Fruit fly (Drosophila melanogaster) whole organism, embryonic: Measurements from ENCODE around the gene ATPsynD.

Experiments used
- BEAF-32 ChIP-seq: fragments of 200-800 bp; sonication (Bioruptor generic); optimal IDR thresholded peaks from 3 replicates; lab custom pipeline; 2017; ENCODE audit warnings: missing biosample characterization, missing genetic modification characterization, mild to moderate bottlenecking, moderate library complexity, missing genetic modification reagents
- Bteb2 ChIP-seq: fragments of 200-800 bp; sonication (Bioruptor generic); optimal IDR thresholded peaks from 2 replicates; lab custom pipeline; 2016; ENCODE audit warnings: missing biosample characterization, missing genetic modification characterization
- CG10209 ChIP-seq: fragments of 200-800 bp; sonication (Bioruptor generic); optimal IDR thresholded peaks from 3 replicates; lab custom pipeline; 2017; ENCODE audit warnings: missing biosample characterization, mild to moderate bottlenecking, missing genetic modification characterization, missing genetic modification reagents
- CG12942 ChIP-seq: fragments of 200-800 bp; sonication (Bioruptor generic); optimal IDR thresholded peaks from 3 replicates; lab custom pipeline; 2016; ENCODE audit warnings: missing biosample characterization, missing genetic modification characterization
- CG13775 ChIP-seq: fragments of 200-800 bp; sonication (Bioruptor generic); optimal IDR thresholded peaks from 3 replicates; lab custom pipeline; 2017; ENCODE audit warnings: missing biosample characterization, mild to moderate bottlenecking, missing genetic modification characterization
- CG14965 ChIP-seq: fragments of 200-800 bp; sonication (Bioruptor generic); optimal IDR thresholded peaks from 2 replicates; lab custom pipeline; 2016; ENCODE audit warnings: missing biosample characterization, missing genetic modification characterization, borderline replicate concordance
- CG17359 ChIP-seq: fragments of 200-800 bp; sonication (Bioruptor generic); optimal IDR thresholded peaks from 3 replicates; lab custom pipeline; 2018; ENCODE audit warnings: missing biosample characterization, mild to moderate bottlenecking, missing genetic modification characterization, moderate library complexity
- CG18011 ChIP-seq: fragments of 200-800 bp; sonication (Bioruptor generic); optimal IDR thresholded peaks from 2 replicates; lab custom pipeline; 2017; ENCODE audit warnings: missing biosample characterization, missing genetic modification characterization, mild to moderate bottlenecking, moderate library complexity, missing genotype
- CG1832 ChIP-seq: fragments of 200-800 bp; sonication (Bioruptor generic); optimal IDR thresholded peaks from 2 replicates; lab custom pipeline; 2017; ENCODE audit warnings: missing biosample characterization, mild to moderate bottlenecking, missing genetic modification characterization, inconsistent platforms
- CG2116 ChIP-seq: fragments of 200-800 bp; sonication (Bioruptor generic); optimal IDR thresholded peaks from 3 replicates; lab custom pipeline; 2018; ENCODE audit warnings: missing biosample characterization, mild to moderate bottlenecking, missing genetic modification characterization
- CG2129 ChIP-seq: fragments of 200-800 bp; sonication (Bioruptor generic); IDR thresholded peaks from 2 replicates; pipeline ENCODE4 v1.3.6; 2022; ENCODE audit warnings: missing biosample characterization, missing genetic modification characterization; ENCODE audit not compliant: partially characterized antibody
- CG32772 ChIP-seq: fragments of 200-800 bp; sonication (Bioruptor generic); IDR thresholded peaks from 2 replicates; pipeline ENCODE4 v1.3.6; 2022; ENCODE audit warnings: missing biosample characterization, missing genetic modification characterization
- CG3847 ChIP-seq: fragments of 200-800 bp; sonication (Bioruptor generic); IDR thresholded peaks from 2 replicates; pipeline ENCODE4 v1.3.6; 2022; ENCODE audit warnings: missing biosample characterization, missing genetic modification characterization
- CG4282 ChIP-seq: fragments of 200-800 bp; sonication (Bioruptor generic); optimal IDR thresholded peaks from 2 replicates; lab custom pipeline; 2016; ENCODE audit warnings: missing biosample characterization, missing genetic modification characterization
- CG4424 ChIP-seq: fragments of 200-800 bp; sonication (Bioruptor generic); optimal IDR thresholded peaks from 3 replicates; lab custom pipeline; 2016; ENCODE audit warnings: missing biosample characterization, missing genetic modification characterization
- CG4730 ChIP-seq: fragments of 200-800 bp; sonication (Bioruptor generic); IDR thresholded peaks from 2 replicates; pipeline ENCODE4 v1.3.6; 2022; ENCODE audit warnings: missing biosample characterization, missing genetic modification characterization
- CG4820 ChIP-seq: fragments of 200-800 bp; sonication (Bioruptor generic); optimal IDR thresholded peaks from 3 replicates; lab custom pipeline; 2016; ENCODE audit warnings: missing biosample characterization, missing genetic modification characterization
- CG8290 ChIP-seq, 3 experiments: fragments of 200-800 bp; sonication (Bioruptor generic); optimal IDR thresholded peaks; 2 replicates each; lab custom pipeline; 2016 to 2019; ENCODE audit warnings: missing biosample characterization in 3 of 3, missing genetic modification characterization in 3 of 3, mild to moderate bottlenecking in 2 of 3, moderate library complexity in 1 of 3
- CG9932 ChIP-seq: fragments of 200-800 bp; sonication (Bioruptor generic); IDR thresholded peaks from 2 replicates; pipeline ENCODE4 v1.3.6; 2022; ENCODE audit warnings: missing biosample characterization, missing genetic modification characterization
- Camta ChIP-seq: fragments of 200-800 bp; sonication (Bioruptor generic); optimal IDR thresholded peaks from 2 replicates; lab custom pipeline; 2016; ENCODE audit warnings: missing biosample characterization, missing genetic modification characterization
- Doc2 ChIP-seq: fragments of 200-800 bp; sonication (Bioruptor generic); IDR thresholded peaks from 2 replicates; pipeline ENCODE4 v1.3.6; 2022; ENCODE audit warnings: missing biosample characterization, missing genetic modification characterization
- Gug ChIP-seq: fragments of 200-800 bp; sonication (Bioruptor generic); IDR thresholded peaks from 4 replicates; pipeline ENCODE4 v1.3.6; 2022; ENCODE audit warnings: missing biosample characterization, missing genetic modification characterization
- HmgZ ChIP-seq: fragments of 200-800 bp; sonication (Bioruptor generic); optimal IDR thresholded peaks from 2 replicates; lab custom pipeline; 2018; ENCODE audit warnings: missing biosample characterization, mild to moderate bottlenecking, missing genetic modification characterization
- Jarid2 ChIP-seq: fragments of 200-800 bp; sonication (Bioruptor generic); optimal IDR thresholded peaks from 3 replicates; lab custom pipeline; 2017; ENCODE audit warnings: mild to moderate bottlenecking, missing biosample characterization, missing genetic modification reagents, missing genetic modification characterization
- Mad ChIP-seq: fragments of 200-800 bp; sonication (Bioruptor generic); optimal IDR thresholded peaks from 2 replicates; lab custom pipeline; 2016; ENCODE audit warnings: missing biosample characterization, missing genetic modification characterization
- Meics ChIP-seq: fragments of 200-800 bp; sonication (Bioruptor generic); optimal IDR thresholded peaks from 2 replicates; lab custom pipeline; 2017; ENCODE audit warnings: missing biosample characterization, mild to moderate bottlenecking, missing genetic modification characterization
- Ssrp ChIP-seq: fragments of 200-800 bp; sonication (Bioruptor generic); optimal IDR thresholded peaks from 2 replicates; lab custom pipeline; 2018; ENCODE audit warnings: missing biosample characterization, mild to moderate bottlenecking, missing genetic modification characterization, moderate library complexity
- amos ChIP-seq: fragments of 200-800 bp; sonication (Bioruptor generic); IDR thresholded peaks from 2 replicates; pipeline ENCODE4 v1.3.6; 2022; ENCODE audit warnings: missing biosample characterization, missing genetic modification characterization; ENCODE audit not compliant: partially characterized antibody
- aop ChIP-seq: fragments of 200-800 bp; sonication (Bioruptor generic); IDR thresholded peaks from 2 replicates; pipeline ENCODE4 v1.3.6; 2022; ENCODE audit warnings: missing biosample characterization, missing genetic modification characterization
- ato ChIP-seq: fragments of 200-800 bp; sonication (Bioruptor generic); IDR thresholded peaks from 2 replicates; pipeline ENCODE4 v1.3.6; 2022; ENCODE audit warnings: missing biosample characterization, missing genetic modification characterization; ENCODE audit not compliant: partially characterized antibody
- az2 ChIP-seq: fragments of 200-800 bp; sonication (Bioruptor generic); optimal IDR thresholded peaks from 3 replicates; lab custom pipeline; 2016; ENCODE audit warnings: missing biosample characterization, missing genetic modification characterization
- br ChIP-seq: fragments of >200 bp; optimal IDR thresholded peaks from 2 replicates; lab custom pipeline; 2017
- crol ChIP-seq: fragments of 200-800 bp; sonication (Bioruptor generic); IDR thresholded peaks from 2 replicates; pipeline ENCODE4 v1.3.6; 2022; ENCODE audit warnings: missing biosample characterization, missing genetic modification characterization
- eve ChIP-seq, 2 experiments: fragments of >200 bp; optimal IDR thresholded peaks; 2 replicates each; lab custom pipeline; 2017; ENCODE audit warnings: missing biosample characterization in 2 of 2, missing genetic modification characterization in 2 of 2
- gem ChIP-seq: fragments of 200-800 bp; sonication (Bioruptor generic); optimal IDR thresholded peaks from 2 replicates; lab custom pipeline; 2019; ENCODE audit warnings: missing biosample characterization, mild to moderate bottlenecking, missing genetic modification characterization, moderate library complexity
- ham ChIP-seq: fragments of 200-800 bp; sonication (Bioruptor generic); IDR thresholded peaks from 2 replicates; pipeline ENCODE4 v1.3.6; 2022; ENCODE audit warnings: missing biosample characterization, missing genetic modification characterization
- klu ChIP-seq: fragments of 200-800 bp; sonication (Bioruptor generic); IDR thresholded peaks from 2 replicates; pipeline ENCODE4 v1.3.6; 2022; ENCODE audit warnings: missing biosample characterization, missing genetic modification characterization
- maf-S ChIP-seq: fragments of 200-800 bp; sonication (Bioruptor generic); optimal IDR thresholded peaks from 2 replicates; lab custom pipeline; 2016; ENCODE audit warnings: missing biosample characterization, missing genetic modification characterization
- mld ChIP-seq: fragments of 200-800 bp; sonication (Bioruptor generic); IDR thresholded peaks from 3 replicates; pipeline ENCODE4 v1.3.6; 2022; ENCODE audit warnings: missing biosample characterization, missing genetic modification characterization; ENCODE audit not compliant: partially characterized antibody
- nom ChIP-seq: fragments of 200-800 bp; sonication (Bioruptor generic); optimal IDR thresholded peaks from 2 replicates; lab custom pipeline; 2017; ENCODE audit warnings: missing biosample characterization, missing genetic modification characterization, mild to moderate bottlenecking, moderate library complexity, missing genetic modification reagents
- phol ChIP-seq: fragments of 200-800 bp; sonication (Bioruptor generic); optimal IDR thresholded peaks from 3 replicates; lab custom pipeline; 2018; ENCODE audit warnings: missing biosample characterization, mild to moderate bottlenecking, missing genetic modification characterization, moderate library complexity
- prd ChIP-seq, 3 experiments: fragments of >200 bp in 2 of 3; fragments of 200-800 bp in 1 of 3; sonication (Bioruptor generic) in 1 of 3; optimal IDR thresholded peaks in 2 of 3; IDR thresholded peaks in 1 of 3; 2 replicates in 2 of 3; 3 replicates in 1 of 3; pipeline versions ENCODE4 v1.3.6 to Lab custom; 2017 to 2022; ENCODE audit warnings: missing biosample characterization in 1 of 3, missing genetic modification characterization in 1 of 3
- scrt ChIP-seq: fragments of 200-800 bp; sonication (Bioruptor generic); optimal IDR thresholded peaks from 2 replicates; lab custom pipeline; 2018; ENCODE audit warnings: missing biosample characterization, mild to moderate bottlenecking, missing genetic modification characterization, moderate library complexity
- sna ChIP-seq: fragments of 200-800 bp; sonication (Bioruptor generic); IDR thresholded peaks from 2 replicates; pipeline ENCODE4 v1.3.6; 2022; ENCODE audit warnings: missing biosample characterization, missing genetic modification characterization; ENCODE audit not compliant: partially characterized antibody
- sqz ChIP-seq: fragments of 200-800 bp; sonication (Bioruptor generic); optimal IDR thresholded peaks from 3 replicates; lab custom pipeline; 2018; ENCODE audit warnings: missing biosample characterization, mild to moderate bottlenecking, missing genetic modification characterization
- sr ChIP-seq: fragments of 200-800 bp; sonication (Bioruptor generic); IDR thresholded peaks from 3 replicates; pipeline ENCODE4 v1.3.6; 2022; ENCODE audit warnings: missing biosample characterization, missing genetic modification characterization
- twi ChIP-seq: fragments of 200-800 bp; optimal IDR thresholded peaks from 2 replicates; lab custom pipeline; 2019; ENCODE audit warnings: missing biosample characterization, mild to moderate bottlenecking, missing genetic modification characterization, moderate library complexity
- vfl ChIP-seq: fragments of 200-800 bp; sonication (Bioruptor generic); optimal IDR thresholded peaks from 2 replicates; lab custom pipeline; 2016; ENCODE audit warnings: missing biosample characterization, missing genetic modification characterization

ATPsynD gene

DNA sequence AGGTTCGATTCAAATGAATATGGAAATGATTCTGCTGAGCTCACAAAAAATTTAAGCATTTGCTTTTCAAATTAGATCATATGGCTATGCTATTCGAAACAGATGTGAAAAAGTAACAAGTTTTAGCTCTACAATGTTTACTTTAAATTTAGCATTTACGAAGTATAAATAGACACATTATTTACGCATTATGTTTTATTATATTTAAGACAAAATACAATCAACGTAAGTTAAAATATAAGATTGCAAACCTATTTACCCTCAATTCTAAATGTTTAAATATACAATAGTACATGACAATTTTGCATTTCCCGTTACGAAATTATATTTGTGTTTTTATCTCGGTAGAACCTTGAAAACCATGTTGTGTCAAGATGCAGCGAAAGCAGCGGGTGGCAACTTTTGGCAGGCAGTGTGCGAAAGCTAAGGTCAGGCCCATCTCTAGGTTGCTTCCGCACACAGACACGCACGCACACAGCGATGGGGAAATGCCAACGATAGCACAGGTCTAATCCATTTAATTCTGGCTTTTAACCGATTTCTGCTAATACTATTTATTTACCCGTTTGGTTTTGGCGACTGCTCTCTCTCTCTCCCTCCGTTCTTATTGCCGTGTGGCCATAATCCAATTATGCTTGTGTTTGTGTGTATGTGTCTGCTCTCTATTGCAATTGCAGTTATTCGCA is 1.5 kb upstream of the ATPsynD start (continued):
- TF ChIP-seq Mad (GFP tag; lab: Kevin White, UChicago) = no peak
- no peak for TF ChIP-seq maf-S (GFP tag; lab: Kevin White, UChicago)
- peak; percentile 31; the same call in 1 of the 2 replicates for TF ChIP-seq amos (GFP tag; lab: Robert Waterston, UW)
- peak; percentile 51 for TF ChIP-seq CG4424 (GFP tag; lab: Kevin White, UChicago)
- TF ChIP-seq CG4820 = peak; percentile 6
- TF ChIP-seq gem (tag; lab: Kevin White, UChicago) = peak; percentile 49
- TF ChIP-seq CG1832 (GFP tag; lab: Kevin White, UChicago) = no peak
- no peak for TF ChIP-seq CG2116
- no peak for TF ChIP-seq ham
- TF ChIP-seq Jarid2 = no peak
- TF ChIP-seq CG9932 (GFP tag; lab: Robert Waterston, UW) = peak; percentile 34; the same call in 1 of the 2 replicates
- no peak for TF ChIP-seq HmgZ (tag; lab: Kevin White, UChicago)
- TF ChIP-seq sna (GFP tag; lab: Robert Waterston, UW) = no peak
- TF ChIP-seq vfl (GFP tag; lab: Kevin White, UChicago) = no peak
- 0 out of 2 replicates have a peak, but pooled peaks have one; percentile 20 for TF ChIP-seq CG4730 (GFP tag; lab: Robert Waterston, UW)
- 0 out of 2 replicates have a peak, but pooled peaks have one; percentile 32 for TF ChIP-seq aop
- no peak for TF ChIP-seq CG14965 (GFP tag; lab: Kevin White, UChicago)
- peak; percentile 50; the same call in 2 of the 4 replicates for TF ChIP-seq Gug (GFP tag; lab: Robert Waterston, UW)
- peak; percentile 34 for TF ChIP-seq phol (tag; lab: Kevin White, UChicago)
- no peak for TF ChIP-seq twi (tag; lab: Kevin White, UChicago)
- peak; percentile 35 for TF ChIP-seq az2
- TF ChIP-seq mld = no peak
- TF ChIP-seq CG2129 (GFP tag; lab: Robert Waterston, UW) = no peak
- TF ChIP-seq CG32772 = no peak; the same call in 1 of the 2 replicates
- TF ChIP-seq prd (optimal IDR thresholded peaks at IDR 0.05; lab: Kevin White, UChicago) = no peak
- TF ChIP-seq prd (GFP tag; IDR thresholded peaks at IDR 0.05; lab: Robert Waterston, UW) = no peak
- peak; percentile 42 for TF ChIP-seq BEAF-32 (GFP tag; lab: Kevin White, UChicago)
- TF ChIP-seq sr (GFP tag; lab: Robert Waterston, UW) = no peak
- no peak for TF ChIP-seq br
- TF ChIP-seq crol (GFP tag; lab: Robert Waterston, UW) = no peak
- TF ChIP-seq Ssrp (tag; lab: Kevin White, UChicago) = peak; percentile 45
- TF ChIP-seq ato (GFP tag; lab: Robert Waterston, UW) = no peak
- TF ChIP-seq CG12942 (GFP tag; lab: Kevin White, UChicago) = no peak
- TF ChIP-seq scrt (GFP tag; lab: Kevin White, UChicago) = peak; percentile 10
- TF ChIP-seq CG17359 (tag; lab: Kevin White, UChicago) = peak; percentile 12
- TF ChIP-seq Bteb2 (GFP tag; lab: Kevin White, UChicago) = no peak
- no peak for TF ChIP-seq CG8290 (GFP tag; optimal IDR thresholded peaks at IDR 0.05; lab: Kevin White, UChicago)
- peak in 1 of 2 experiments; percentile 48 for TF ChIP-seq CG8290 (tag; optimal IDR thresholded peaks at IDR 0.05; lab: Kevin White, UChicago)
- TF ChIP-seq Meics (GFP tag; lab: Kevin White, UChicago) = peak; percentile 38
- no peak for TF ChIP-seq nom (GFP tag; lab: Kevin White, UChicago)
- peak; percentile 24 for TF ChIP-seq Camta (GFP tag; lab: Kevin White, UChicago)
- no peak for TF ChIP-seq Doc2 (GFP tag; lab: Robert Waterston, UW)
- no peak for TF ChIP-seq CG18011
- TF ChIP-seq klu (GFP tag; lab: Robert Waterston, UW) = no peak
- TF ChIP-seq eve (GFP tag; optimal IDR thresholded peaks at IDR 0.05; lab: Kevin White, UChicago) = peak in 1 of 2 experiments; percentile 56
- TF ChIP-seq CG4282 (GFP tag; lab: Kevin White, UChicago) = no peak
- TF ChIP-seq CG10209 (GFP tag; lab: Kevin White, UChicago) = peak; percentile 12
- peak; percentile 34 for TF ChIP-seq CG13775 (GFP tag; lab: Kevin White, UChicago)
- TF ChIP-seq CG3847 (GFP tag; lab: Robert Waterston, UW) = peak; percentile 38; the same call in 1 of the 2 replicates
- no peak for TF ChIP-seq sqz
